Worm (Caenorhabditis elegans) whole organism, L1 larva: ENCODE data around the gene R05A10.7.

ENCODE experiments used
- C16A3.4 ChIP-seq: fragments of 150-350 bp; optimal IDR thresholded peaks from 2 replicates; lab custom pipeline; 2014; ENCODE audit warnings: missing biosample characterization, missing genetic modification characterization
- C34B4.2 ChIP-seq: sonication (generic microtip); optimal IDR thresholded peaks from 2 replicates; lab custom pipeline; 2017; ENCODE audit warnings: mild to moderate bottlenecking, missing genetic modification characterization, missing compliant biosample characterization
- F16B12.6 ChIP-seq: fragments of 150-350 bp; optimal IDR thresholded peaks from 2 replicates; lab custom pipeline; 2014; ENCODE audit warnings: missing biosample characterization, missing genetic modification characterization
- alr-1 ChIP-seq: fragments of 200-800 bp; sonication (Bioruptor generic); optimal IDR thresholded peaks from 2 replicates; lab custom pipeline; 2018; ENCODE audit warnings: borderline replicate concordance, mild to moderate bottlenecking, missing genetic modification characterization, missing compliant biosample characterization
- ama-1 ChIP-seq: fragments of 150-350 bp; optimal IDR thresholded peaks from 2 replicates; lab custom pipeline; 2014
- ceh-8 ChIP-seq: fragments of 200-800 bp; sonication (Bioruptor generic); optimal IDR thresholded peaks from 2 replicates; lab custom pipeline; 2018; ENCODE audit warnings: mild to moderate bottlenecking, missing genetic modification characterization, moderate library complexity, missing compliant biosample characterization
- ceh-82 ChIP-seq, 3 experiments: fragments of 150-350 bp in 1 of 3; sonication (generic microtip) in 2 of 3; optimal IDR thresholded peaks; 2 replicates each; lab custom pipeline; 2014 to 2017; ENCODE audit warnings: missing biosample characterization in 3 of 3, missing genetic modification characterization in 3 of 3
- ceh-90 ChIP-seq: sonication (generic microtip); optimal IDR thresholded peaks from 2 replicates; lab custom pipeline; 2016; ENCODE audit warnings: missing genetic modification characterization, missing compliant biosample characterization
- ces-1 ChIP-seq: fragments of 150-350 bp; optimal IDR thresholded peaks from 2 replicates; lab custom pipeline; 2014; ENCODE audit warnings: missing biosample characterization, missing genetic modification reagents, missing genetic modification characterization
- efl-1 ChIP-seq, 4 experiments: fragments of 150-350 bp; optimal IDR thresholded peaks in 3 of 4; peaks in 1 of 4; 1 replicate in 1 of 4; 2 replicates in 3 of 4; lab custom pipeline; 2014; ENCODE audit warnings: missing biosample characterization in 2 of 4, missing genetic modification characterization in 2 of 4, missing genetic modification reagents in 2 of 4
- efl-3 ChIP-seq: fragments of 200-800 bp; sonication (Bioruptor generic); optimal IDR thresholded peaks from 2 replicates; lab custom pipeline; 2018; ENCODE audit warnings: mild to moderate bottlenecking, missing genetic modification characterization, missing compliant biosample characterization
- elt-3 ChIP-seq, 6 experiments: fragments of 150-350 bp in 1 of 6; sonication (generic microtip); optimal IDR thresholded peaks; 2 replicates each; lab custom pipeline; 2017 to 2018; ENCODE audit warnings: missing biosample characterization in 6 of 6, missing genetic modification characterization in 6 of 6, inconsistent platforms in 1 of 6
- fkh-10 ChIP-seq: sonication (generic microtip); optimal IDR thresholded peaks from 2 replicates; lab custom pipeline; 2017; ENCODE audit warnings: missing biosample characterization, missing genetic modification reagents, missing genetic modification characterization
- fkh-4 ChIP-seq: sonication (generic microtip); optimal IDR thresholded peaks from 2 replicates; lab custom pipeline; 2016; ENCODE audit warnings: missing compliant biosample characterization, missing genetic modification characterization, borderline replicate concordance
- hpl-2 ChIP-seq: fragments of 150-350 bp; optimal IDR thresholded peaks from 2 replicates; lab custom pipeline; 2014; ENCODE audit warnings: missing biosample characterization, missing genetic modification reagents, missing genetic modification characterization
- isw-1 ChIP-seq: fragments of 200-800 bp; sonication (Bioruptor generic); IDR thresholded peaks from 2 replicates; pipeline ENCODE4 v1.3.6; 2022; ENCODE audit warnings: missing genetic modification characterization, missing compliant biosample characterization
- jun-1 ChIP-seq: fragments of 150-350 bp; optimal IDR thresholded peaks from 2 replicates; lab custom pipeline; 2014; ENCODE audit warnings: missing biosample characterization, missing genetic modification reagents, missing genetic modification characterization
- lin-14 ChIP-seq: fragments of 200-800 bp; sonication (Bioruptor generic); optimal IDR thresholded peaks from 2 replicates; lab custom pipeline; 2018; ENCODE audit warnings: mild to moderate bottlenecking, missing genetic modification characterization, moderate library complexity, missing compliant biosample characterization
- lin-35 ChIP-seq, 2 experiments: fragments of 150-350 bp; optimal IDR thresholded peaks; 2 replicates each; lab custom pipeline; 2014; ENCODE audit warnings: missing biosample characterization in 2 of 2, missing genetic modification characterization in 2 of 2, missing genetic modification reagents in 2 of 2
- lin-39 ChIP-seq: fragments of 150-350 bp; optimal IDR thresholded peaks from 2 replicates; lab custom pipeline; 2014; ENCODE audit warnings: missing biosample characterization, missing genetic modification reagents, missing genetic modification characterization
- lir-3 ChIP-seq: sonication (generic microtip); optimal IDR thresholded peaks from 2 replicates; lab custom pipeline; 2016; ENCODE audit warnings: mild to moderate bottlenecking, missing genetic modification characterization, moderate library complexity, missing compliant biosample characterization; ENCODE audit not compliant: poor library complexity
- mdl-1 ChIP-seq, 2 experiments: fragments of 150-350 bp; optimal IDR thresholded peaks; 2 replicates each; lab custom pipeline; 2014 to 2017; ENCODE audit warnings: missing biosample characterization in 2 of 2, missing genetic modification characterization in 2 of 2, inconsistent platforms in 1 of 2
- mef-2 ChIP-seq: fragments of 150-350 bp; optimal IDR thresholded peaks from 2 replicates; lab custom pipeline; 2014; ENCODE audit warnings: missing biosample characterization, missing genetic modification characterization
- nhr-12 ChIP-seq: sonication (generic microtip); optimal IDR thresholded peaks from 2 replicates; lab custom pipeline; 2017; ENCODE audit warnings: missing biosample characterization, missing genetic modification characterization
- nhr-20 ChIP-seq: sonication (generic microtip); optimal IDR thresholded peaks from 2 replicates; lab custom pipeline; 2016; ENCODE audit warnings: mild to moderate bottlenecking, missing genetic modification characterization, missing compliant biosample characterization
- nhr-237 ChIP-seq: fragments of 150-350 bp; optimal IDR thresholded peaks from 2 replicates; lab custom pipeline; 2014; ENCODE audit warnings: missing biosample characterization, missing genetic modification characterization
- nhr-28 ChIP-seq: fragments of 150-350 bp; optimal IDR thresholded peaks from 2 replicates; lab custom pipeline; 2014; ENCODE audit warnings: missing biosample characterization, missing genetic modification characterization
- nhr-71 ChIP-seq: sonication (generic microtip); optimal IDR thresholded peaks from 2 replicates; lab custom pipeline; 2016; ENCODE audit warnings: mild to moderate bottlenecking, missing genetic modification characterization, moderate library complexity, missing compliant biosample characterization
- nhr-76 ChIP-seq: sonication (generic microtip); optimal IDR thresholded peaks from 2 replicates; lab custom pipeline; 2017; ENCODE audit warnings: missing biosample characterization, missing genetic modification characterization
- pag-3 ChIP-seq: sonication (generic microtip); optimal IDR thresholded peaks from 2 replicates; lab custom pipeline; 2017; ENCODE audit warnings: missing genetic modification characterization, mild to moderate bottlenecking, missing compliant biosample characterization, antibody characterized with exemption, borderline replicate concordance; ENCODE audit not compliant: insufficient read depth
- rnt-1 ChIP-seq: sonication (generic microtip); optimal IDR thresholded peaks from 2 replicates; lab custom pipeline; 2016; ENCODE audit warnings: mild to moderate bottlenecking, missing genetic modification characterization, moderate library complexity, missing compliant biosample characterization
- snu-23 ChIP-seq: sonication (generic microtip); optimal IDR thresholded peaks from 2 replicates; lab custom pipeline; 2016; ENCODE audit warnings: missing genetic modification characterization, missing compliant biosample characterization
- swsn-7 ChIP-seq: sonication (generic microtip); optimal IDR thresholded peaks from 2 replicates; lab custom pipeline; 2016; ENCODE audit warnings: missing genetic modification characterization, missing compliant biosample characterization
- tbx-2 ChIP-seq: sonication (generic microtip); optimal IDR thresholded peaks from 2 replicates; lab custom pipeline; 2016; ENCODE audit warnings: missing genetic modification characterization, missing compliant biosample characterization
- unc-130 ChIP-seq: fragments of 150-350 bp; optimal IDR thresholded peaks from 2 replicates; lab custom pipeline; 2017; ENCODE audit warnings: missing biosample characterization, missing genetic modification characterization, inconsistent platforms
- unc-30 ChIP-seq: sonication (generic microtip); optimal IDR thresholded peaks from 2 replicates; lab custom pipeline; 2017; ENCODE audit warnings: missing biosample characterization, missing genetic modification characterization
- unc-62 ChIP-seq: fragments of 150-350 bp; optimal IDR thresholded peaks from 2 replicates; lab custom pipeline; 2014; ENCODE audit warnings: missing biosample characterization, missing genetic modification reagents, missing genetic modification characterization
- ztf-4 ChIP-seq: fragments of 150-350 bp; optimal IDR thresholded peaks from 2 replicates; lab custom pipeline; 2014; ENCODE audit warnings: missing biosample characterization, missing genetic modification characterization

R05A10.7 gene

DNA sequence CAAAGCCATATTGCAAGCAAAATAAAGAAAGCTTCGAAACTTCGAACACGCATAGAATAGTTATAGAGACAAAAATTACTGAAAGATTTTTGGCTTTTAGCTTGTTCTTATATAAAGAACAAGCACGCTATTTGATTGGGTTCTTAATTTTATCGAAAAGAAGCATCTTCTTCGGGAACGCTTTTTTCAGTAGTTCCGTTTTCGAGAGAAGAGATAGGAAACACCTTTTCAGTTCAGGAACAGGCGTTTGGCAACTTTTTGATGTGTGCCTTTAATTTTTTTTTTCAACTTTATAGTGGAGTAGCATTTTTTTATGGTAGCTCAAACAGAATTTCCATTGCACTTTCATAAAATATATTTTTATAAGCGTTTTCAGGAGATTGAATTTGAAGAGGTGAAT is at the start of gene R05A10.7:
Gene R05A10.7 (minus strand): TSS at position 101 of the 400 bp plus-strand sequence.
- TF ChIP-seq unc-30 (tag; lab: Kevin White, UChicago), result no peak
- no peak for TF ChIP-seq C34B4.2 (tag; lab: Kevin White, UChicago)
- no peak for TF ChIP-seq swsn-7 (tag; lab: Kevin White, UChicago)
- TF ChIP-seq ztf-4 (tag; lab: Kevin White, UChicago), result no peak
- no peak for TF ChIP-seq ceh-8 (GFP tag; lab: Kevin White, UChicago)
- TF ChIP-seq tbx-2 (tag; lab: Kevin White, UChicago), result no peak
- TF ChIP-seq lin-35 (GFP tag; optimal IDR thresholded peaks at IDR 0.05; lab: Kevin White, UChicago), result no peak
- no peak for TF ChIP-seq alr-1
- TF ChIP-seq unc-130 (tag; lab: Kevin White, UChicago), result no peak
- no peak for TF ChIP-seq nhr-237 (tag; lab: Kevin White, UChicago)
- TF ChIP-seq efl-1 (optimal IDR thresholded peaks at IDR 0.05; lab: Kevin White, UChicago), result no peak
- TF ChIP-seq efl-1 (GFP tag; optimal IDR thresholded peaks at IDR 0.05 in 1 of 2; lab: Kevin White, UChicago), result no peak

DNA sequence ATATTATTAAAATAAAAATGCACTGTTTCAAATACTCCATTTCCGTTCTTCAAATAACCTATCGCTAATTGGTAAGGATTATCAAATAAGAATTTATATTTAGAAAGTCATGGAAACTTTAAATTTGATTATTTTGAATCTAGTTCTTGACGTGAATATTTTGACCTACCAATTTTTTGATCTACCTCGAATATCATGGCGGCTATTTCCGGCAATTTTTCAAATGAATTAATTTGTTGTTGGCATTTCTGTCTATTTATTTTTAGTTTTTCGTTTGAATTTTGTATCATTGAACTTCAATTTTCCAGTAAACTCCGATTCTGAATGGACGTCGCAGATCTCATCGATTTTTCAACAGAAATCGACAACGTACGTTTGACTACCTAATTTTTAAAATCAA is 40.5 kb upstream of the R05A10.7 start, which contains the start of gene F02H6.3:
Gene F02H6.3 (plus strand): TSS at position 266 of the 400 bp plus-strand sequence.
- no peak for TF ChIP-seq lin-39
- TF ChIP-seq F16B12.6 (tag; lab: Kevin White, UChicago), result no peak
- TF ChIP-seq tbx-2 (tag; lab: Kevin White, UChicago), result no peak
- no peak for TF ChIP-seq isw-1 (GFP tag; lab: Robert Waterston, UW)
- no peak for TF ChIP-seq ceh-82 (tag; optimal IDR thresholded peaks at IDR 0.05; lab: Kevin White, UChicago)
- no peak for TF ChIP-seq ztf-4 (tag; lab: Kevin White, UChicago)
- TF ChIP-seq nhr-71 (tag; lab: Kevin White, UChicago), result no peak
- no peak for TF ChIP-seq efl-1 (optimal IDR thresholded peaks at IDR 0.05; lab: Kevin White, UChicago)
- TF ChIP-seq efl-1 (GFP tag; optimal IDR thresholded peaks at IDR 0.05 in 1 of 2; lab: Kevin White, UChicago), result no peak
- TF ChIP-seq unc-62 (GFP tag; lab: Kevin White, UChicago), result no peak
- no peak for TF ChIP-seq nhr-76 (tag; lab: Kevin White, UChicago)
- no peak for TF ChIP-seq ceh-90 (tag; lab: Kevin White, UChicago)
- TF ChIP-seq lin-14 (GFP tag; lab: Kevin White, UChicago), result no peak
- TF ChIP-seq, all 84 proteins: peak for 0

DNA sequence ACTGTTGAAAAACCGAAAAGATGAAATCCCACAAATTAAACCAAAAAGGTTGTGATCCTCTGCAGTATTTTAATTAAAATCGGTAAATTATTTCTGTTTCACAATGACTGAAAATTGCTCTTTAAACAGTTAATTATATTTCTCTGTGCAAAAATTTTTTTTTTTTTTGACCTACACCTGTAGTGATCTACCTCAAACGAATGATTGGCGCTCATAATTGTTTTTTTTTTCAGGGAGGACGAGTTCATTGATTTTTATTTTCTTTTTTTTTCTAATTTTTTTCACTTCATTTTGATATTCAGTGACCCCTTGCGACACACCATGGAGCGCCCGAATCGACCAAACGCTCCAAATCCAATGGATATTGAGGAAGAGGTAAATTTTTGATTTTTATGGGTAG is 33.5 kb upstream of the R05A10.7 start, which contains the start of gene F02H6.2:
Gene F02H6.2 (plus strand): TSS at position 301 of the 400 bp plus-strand sequence.
- TF ChIP-seq ama-1 (no peak), tbx-2 (tag; lab: Kevin White, UChicago) (no peak), mdl-1 (tag; optimal IDR thresholded peaks at IDR 0.05; lab: Kevin White, UChicago) (no peak), pag-3 (tag; lab: Kevin White, UChicago) (no peak), mef-2 (tag; lab: Kevin White, UChicago) (no peak), elt-3 (tag; optimal IDR thresholded peaks at IDR 0.05; lab: Kevin White, UChicago) (no peak), C34B4.2 (tag; lab: Kevin White, UChicago) (no peak), rnt-1 (no peak), hpl-2 (GFP tag; lab: Kevin White, UChicago) (no peak), nhr-28 (tag; lab: Kevin White, UChicago) (no peak), ces-1 (no peak), jun-1 (tag; lab: Kevin White, UChicago) (no peak), lin-39 (no peak), efl-3 (no peak), nhr-20 (tag; lab: Kevin White, UChicago) (no peak)

DNA sequence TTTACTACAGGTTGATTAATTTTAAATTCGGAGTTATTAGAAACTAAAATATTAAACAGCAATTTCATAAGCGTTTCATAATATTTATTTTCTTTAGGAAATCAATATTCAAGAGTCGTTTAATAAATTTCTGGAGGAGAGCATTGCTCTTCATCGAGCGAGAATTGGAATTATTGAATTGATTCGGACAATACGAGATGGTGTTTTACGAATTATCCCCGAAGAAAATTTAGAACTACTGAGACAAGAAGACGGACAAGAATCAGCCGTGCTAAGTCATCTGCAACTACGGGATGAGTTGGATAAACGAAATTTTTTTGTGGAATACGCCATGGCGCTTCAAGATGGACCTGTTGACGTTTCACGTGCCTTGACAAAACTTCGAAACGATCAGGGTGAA is 31.6 kb upstream of the R05A10.7 start:
- TF ChIP-seq elt-3 (tag; optimal IDR thresholded peaks at IDR 0.05; lab: Kevin White, UChicago), result no peak
- no peak for TF ChIP-seq efl-3
- no peak for TF ChIP-seq lir-3 (tag; lab: Kevin White, UChicago)
- TF ChIP-seq C16A3.4 (tag; lab: Kevin White, UChicago), result no peak
- no peak for TF ChIP-seq hpl-2 (GFP tag; lab: Kevin White, UChicago)
- TF ChIP-seq mef-2 (tag; lab: Kevin White, UChicago), result no peak
- TF ChIP-seq nhr-12, result no peak
- TF ChIP-seq snu-23 (GFP tag; lab: Kevin White, UChicago), result no peak
- TF ChIP-seq ceh-90 (tag; lab: Kevin White, UChicago), result no peak
- TF ChIP-seq fkh-10 (GFP tag; lab: Kevin White, UChicago), result no peak
- TF ChIP-seq lin-35 (GFP tag; optimal IDR thresholded peaks at IDR 0.05; lab: Kevin White, UChicago), result no peak
- TF ChIP-seq efl-1 (optimal IDR thresholded peaks at IDR 0.05; lab: Kevin White, UChicago), result no peak
- TF ChIP-seq efl-1 (GFP tag; optimal IDR thresholded peaks at IDR 0.05 in 1 of 2; lab: Kevin White, UChicago), result no peak
- TF ChIP-seq fkh-4 (tag; lab: Kevin White, UChicago), result no peak
- TF ChIP-seq unc-130 (tag; lab: Kevin White, UChicago), result no peak
- TF ChIP-seq, all 84 proteins: peak for 0
